Worm (Caenorhabditis elegans) whole organism, young adult: Measurements from ENCODE around the gene C06E2.1.

ENCODE experiments used
- F57A8.1 ChIP-seq: fragments of 200-800 bp; sonication (Bioruptor generic); optimal IDR thresholded peaks from 2 replicates; lab custom pipeline; 2018; ENCODE audit warnings: mild to moderate bottlenecking, missing genetic modification characterization, moderate library complexity, missing compliant biosample characterization
- ceh-27 ChIP-seq: fragments of 200-800 bp; sonication (Bioruptor generic); optimal IDR thresholded peaks from 2 replicates; lab custom pipeline; 2018; ENCODE audit warnings: mild to moderate bottlenecking, missing genetic modification characterization, moderate library complexity, missing compliant biosample characterization

DNA sequence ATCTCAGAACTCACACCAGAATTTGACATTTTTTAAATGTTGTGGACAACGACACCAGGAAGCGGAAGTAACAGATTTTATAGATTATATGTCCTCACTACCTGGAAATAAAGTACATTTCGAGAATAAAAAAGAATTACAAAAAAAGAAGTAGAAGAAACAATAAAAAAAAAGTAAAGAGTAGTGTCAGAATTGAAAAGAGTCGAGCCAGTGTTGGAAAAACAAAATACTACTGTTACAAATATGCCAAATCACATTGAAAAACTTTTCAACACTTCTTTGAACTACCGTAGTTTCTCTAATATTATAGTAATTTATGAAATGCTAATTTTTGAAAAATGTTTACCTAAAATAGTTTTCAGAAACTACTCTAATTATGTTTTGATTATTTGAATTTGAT, at the start of gene C06E2.1:
- TF ChIP-seq F57A8.1 (no peak), ceh-27 (no peak)
